Fruit fly (Drosophila melanogaster) whole organism, embryonic: Measurements from ENCODE around the gene CG3277.

Experiments used
- chn ChIP-seq: fragments of 200-800 bp; sonication (Bioruptor generic); optimal IDR thresholded peaks from 2 replicates; lab custom pipeline; 2016; ENCODE audit warnings: missing biosample characterization, missing genetic modification characterization
- gcm2 ChIP-seq: fragments of 200-800 bp; sonication (Bioruptor generic); optimal IDR thresholded peaks from 2 replicates; lab custom pipeline; 2016; ENCODE audit warnings: missing biosample characterization, missing genetic modification characterization
- slbo ChIP-seq: fragments of 200-800 bp; sonication (Bioruptor generic); IDR thresholded peaks from 2 replicates; pipeline ENCODE4 v1.3.6; 2022; ENCODE audit warnings: missing biosample characterization, missing genetic modification characterization

dm6 chr2L:3327603-3328002, 23.7 kb downstream of the CG3277 start, which contains the start of gene CG33282:
- TF ChIP-seq chn (GFP tag; lab: Kevin White, UChicago): no peak
- no peak for TF ChIP-seq slbo (GFP tag; lab: Robert Waterston, UW)
- no peak for TF ChIP-seq gcm2
